Fruit fly (Drosophila melanogaster) whole organism, embryonic: ENCODE measurements around the gene Rpn9.
A peak's percentile ranks its signal among the peaks of the same experiment; 100 is the strongest.

Experiments
- Asciz ChIP-seq: fragments of 200-800 bp; sonication (Bioruptor generic); optimal IDR thresholded peaks from 2 replicates; lab custom pipeline; 2017; ENCODE audit warnings: missing biosample characterization, mild to moderate bottlenecking, missing genetic modification characterization, missing genetic modification reagents
- C15 ChIP-seq: fragments of 200-800 bp; sonication (Bioruptor generic); IDR thresholded peaks from 3 replicates; pipeline ENCODE4 v1.3.6; 2022; ENCODE audit warnings: missing biosample characterization, missing genetic modification characterization
- CG10274 ChIP-seq: fragments of 200-800 bp; sonication (Bioruptor generic); optimal IDR thresholded peaks from 3 replicates; lab custom pipeline; 2017; ENCODE audit warnings: missing biosample characterization, mild to moderate bottlenecking, missing genetic modification characterization
- CG10462 ChIP-seq: fragments of 200-800 bp; sonication (Bioruptor generic); optimal IDR thresholded peaks from 2 replicates; lab custom pipeline; 2016; ENCODE audit warnings: missing biosample characterization, missing genetic modification characterization
- CG10565 ChIP-seq: fragments of 200-800 bp; sonication (Bioruptor generic); optimal IDR thresholded peaks from 3 replicates; lab custom pipeline; 2016; ENCODE audit warnings: missing biosample characterization, mild to moderate bottlenecking, missing genetic modification characterization
- CG11247 ChIP-seq: fragments of 200-800 bp; sonication (Bioruptor generic); IDR thresholded peaks from 2 replicates; pipeline ENCODE4 v1.3.6; 2022; ENCODE audit warnings: missing biosample characterization, missing genetic modification characterization
- CG11695 ChIP-seq: fragments of 200-800 bp; sonication (Bioruptor generic); IDR thresholded peaks from 3 replicates; pipeline ENCODE4 v1.3.6; 2022; ENCODE audit warnings: missing biosample characterization, missing genetic modification characterization
- CG13424 ChIP-seq: fragments of 200-800 bp; sonication (Bioruptor generic); optimal IDR thresholded peaks from 2 replicates; lab custom pipeline; 2019; ENCODE audit warnings: missing biosample characterization, mild to moderate bottlenecking, missing genetic modification characterization, moderate library complexity
- CG1529 ChIP-seq: fragments of 200-800 bp; sonication (Bioruptor generic); optimal IDR thresholded peaks from 3 replicates; lab custom pipeline; 2018; ENCODE audit warnings: missing biosample characterization, missing genetic modification characterization
- CG17359 ChIP-seq: fragments of 200-800 bp; sonication (Bioruptor generic); optimal IDR thresholded peaks from 3 replicates; lab custom pipeline; 2018; ENCODE audit warnings: missing biosample characterization, mild to moderate bottlenecking, missing genetic modification characterization, moderate library complexity
- CG17612 ChIP-seq: fragments of 200-800 bp; sonication (Bioruptor generic); IDR thresholded peaks from 2 replicates; pipeline ENCODE4 v1.3.6; 2022; ENCODE audit warnings: missing biosample characterization, missing genetic modification characterization
- CG2116 ChIP-seq: fragments of 200-800 bp; sonication (Bioruptor generic); optimal IDR thresholded peaks from 3 replicates; lab custom pipeline; 2018; ENCODE audit warnings: missing biosample characterization, mild to moderate bottlenecking, missing genetic modification characterization
- CG32532 ChIP-seq: fragments of 200-800 bp; sonication (Bioruptor generic); IDR thresholded peaks from 2 replicates; pipeline ENCODE4 v1.3.6; 2022; ENCODE audit warnings: missing biosample characterization, missing genetic modification characterization
- CG3847 ChIP-seq: fragments of 200-800 bp; sonication (Bioruptor generic); IDR thresholded peaks from 2 replicates; pipeline ENCODE4 v1.3.6; 2022; ENCODE audit warnings: missing biosample characterization, missing genetic modification characterization
- CG4424 ChIP-seq: fragments of 200-800 bp; sonication (Bioruptor generic); optimal IDR thresholded peaks from 3 replicates; lab custom pipeline; 2016; ENCODE audit warnings: missing biosample characterization, missing genetic modification characterization
- CG4730 ChIP-seq: fragments of 200-800 bp; sonication (Bioruptor generic); IDR thresholded peaks from 2 replicates; pipeline ENCODE4 v1.3.6; 2022; ENCODE audit warnings: missing biosample characterization, missing genetic modification characterization
- CG7556 ChIP-seq: fragments of 200-800 bp; sonication (Bioruptor generic); optimal IDR thresholded peaks from 2 replicates; lab custom pipeline; 2017; ENCODE audit warnings: missing biosample characterization, mild to moderate bottlenecking, missing genetic modification characterization
- CG8290 ChIP-seq, 3 experiments: fragments of 200-800 bp; sonication (Bioruptor generic); optimal IDR thresholded peaks; 2 replicates each; lab custom pipeline; 2016 to 2019; ENCODE audit warnings: missing biosample characterization in 3 of 3, missing genetic modification characterization in 3 of 3, mild to moderate bottlenecking in 2 of 3, moderate library complexity in 1 of 3
- CG8944 ChIP-seq: fragments of 200-800 bp; sonication (Bioruptor generic); optimal IDR thresholded peaks from 3 replicates; lab custom pipeline; 2016; ENCODE audit warnings: missing biosample characterization, missing genetic modification characterization
- CG9817 ChIP-seq: fragments of 200-800 bp; sonication (Bioruptor generic); optimal IDR thresholded peaks from 2 replicates; lab custom pipeline; 2018; ENCODE audit warnings: missing biosample characterization, mild to moderate bottlenecking, missing genetic modification characterization, moderate library complexity
- Dfd ChIP-seq, 2 experiments: fragments of >200 bp; optimal IDR thresholded peaks; 2 replicates each; lab custom pipeline; 2017; ENCODE audit warnings: missing biosample characterization in 2 of 2, missing genetic modification characterization in 2 of 2
- Doc3 ChIP-seq: fragments of 200-800 bp; sonication (Bioruptor generic); IDR thresholded peaks from 3 replicates; pipeline ENCODE4 v1.3.6; 2022; ENCODE audit warnings: missing biosample characterization, missing genetic modification characterization; ENCODE audit not compliant: partially characterized antibody
- Ets97D ChIP-seq: fragments of 200-800 bp; sonication (Bioruptor generic); optimal IDR thresholded peaks from 3 replicates; lab custom pipeline; 2016; ENCODE audit warnings: missing biosample characterization, missing genetic modification characterization
- Hand ChIP-seq: fragments of 200-800 bp; sonication (Bioruptor generic); optimal IDR thresholded peaks from 2 replicates; lab custom pipeline; 2017; ENCODE audit warnings: mild to moderate bottlenecking, missing biosample characterization, missing genetic modification reagents, missing genetic modification characterization
- Mad ChIP-seq: fragments of 200-800 bp; sonication (Bioruptor generic); optimal IDR thresholded peaks from 2 replicates; lab custom pipeline; 2016; ENCODE audit warnings: missing biosample characterization, missing genetic modification characterization
- Rx ChIP-seq: fragments of 200-800 bp; sonication (Bioruptor generic); IDR thresholded peaks from 2 replicates; pipeline ENCODE4 v1.3.6; 2022; ENCODE audit warnings: missing biosample characterization, missing genetic modification characterization
- Scr ChIP-seq: fragments of 200-800 bp; sonication (Bioruptor generic); IDR thresholded peaks from 2 replicates; pipeline ENCODE4 v1.3.6; 2022; ENCODE audit warnings: missing biosample characterization, missing genetic modification characterization; ENCODE audit not compliant: partially characterized antibody
- Sox102F ChIP-seq: fragments of 200-800 bp; sonication (Bioruptor generic); optimal IDR thresholded peaks from 2 replicates; lab custom pipeline; 2018; ENCODE audit warnings: missing biosample characterization, mild to moderate bottlenecking, missing genetic modification characterization, moderate library complexity
- Stat92E ChIP-seq, 3 experiments: fragments of >200 bp in 2 of 3; fragments of 200-800 bp in 1 of 3; sonication (Bioruptor generic) in 1 of 3; optimal IDR thresholded peaks; 2 replicates each; lab custom pipeline; 2017 to 2019; ENCODE audit warnings: missing biosample characterization in 3 of 3, missing genetic modification characterization in 3 of 3, mild to moderate bottlenecking in 1 of 3, moderate library complexity in 1 of 3
- Usf ChIP-seq: fragments of 200-800 bp; sonication (Bioruptor generic); optimal IDR thresholded peaks from 2 replicates; lab custom pipeline; 2017; ENCODE audit warnings: missing genotype, missing biosample characterization, missing genetic modification characterization
- bigmax ChIP-seq: fragments of 200-800 bp; sonication (Bioruptor generic); optimal IDR thresholded peaks from 2 replicates; lab custom pipeline; 2018; ENCODE audit warnings: missing biosample characterization, mild to moderate bottlenecking, missing genetic modification characterization
- btn ChIP-seq: fragments of 200-800 bp; sonication (Bioruptor generic); optimal IDR thresholded peaks from 2 replicates; lab custom pipeline; 2016; ENCODE audit warnings: missing biosample characterization, missing genetic modification characterization
- cato ChIP-seq: fragments of 200-800 bp; sonication (Bioruptor generic); optimal IDR thresholded peaks from 2 replicates; lab custom pipeline; 2016; ENCODE audit warnings: missing biosample characterization, missing genetic modification characterization, borderline replicate concordance
- caup ChIP-seq: fragments of 200-800 bp; sonication (Bioruptor generic); optimal IDR thresholded peaks from 3 replicates; lab custom pipeline; 2017; ENCODE audit warnings: missing biosample characterization, mild to moderate bottlenecking, missing genetic modification characterization, moderate library complexity; ENCODE audit not compliant: severe bottlenecking
- danr ChIP-seq: fragments of 200-800 bp; sonication (Bioruptor generic); IDR thresholded peaks from 2 replicates; pipeline ENCODE4 v1.3.6; 2022; ENCODE audit warnings: missing biosample characterization, missing genetic modification characterization
- dmrt11E ChIP-seq: fragments of 200-800 bp; sonication (Bioruptor generic); optimal IDR thresholded peaks from 3 replicates; lab custom pipeline; 2018; ENCODE audit warnings: missing biosample characterization, mild to moderate bottlenecking, missing genetic modification characterization, moderate library complexity
- gce ChIP-seq: fragments of 200-800 bp; sonication (Bioruptor generic); IDR thresholded peaks from 3 replicates; pipeline ENCODE4 v1.3.6; 2022; ENCODE audit warnings: missing biosample characterization, missing genetic modification characterization
- hbn ChIP-seq: fragments of 200-800 bp; sonication (Bioruptor generic); IDR thresholded peaks from 2 replicates; pipeline ENCODE4 v1.3.6; 2022; ENCODE audit warnings: missing biosample characterization, missing genetic modification characterization; ENCODE audit not compliant: partially characterized antibody
- jing ChIP-seq: fragments of 200-800 bp; sonication (Bioruptor generic); optimal IDR thresholded peaks from 2 replicates; lab custom pipeline; 2018; ENCODE audit warnings: missing biosample characterization, mild to moderate bottlenecking, missing genetic modification characterization
- lov ChIP-seq, 2 experiments: fragments of 200-800 bp in 1 of 2; fragments of >200 bp in 1 of 2; sonication (Bioruptor generic) in 1 of 2; IDR thresholded peaks in 1 of 2; optimal IDR thresholded peaks in 1 of 2; 2 replicates in 1 of 2; 3 replicates in 1 of 2; pipeline versions ENCODE4 v1.3.6 to Lab custom; 2017 to 2022; ENCODE audit warnings: missing biosample characterization in 1 of 2, missing genetic modification characterization in 1 of 2
- nerfin-2 ChIP-seq: fragments of 200-800 bp; sonication (Bioruptor generic); IDR thresholded peaks from 2 replicates; pipeline ENCODE4 v1.3.6; 2022; ENCODE audit warnings: missing biosample characterization, missing genetic modification characterization; ENCODE audit not compliant: partially characterized antibody
- pros ChIP-seq: fragments of 200-800 bp; sonication (Bioruptor generic); optimal IDR thresholded peaks from 3 replicates; lab custom pipeline; 2019; ENCODE audit warnings: missing biosample characterization, mild to moderate bottlenecking, missing genetic modification characterization, moderate library complexity
- pzg ChIP-seq: fragments of 200-800 bp; sonication (Bioruptor generic); optimal IDR thresholded peaks from 3 replicates; lab custom pipeline; 2018; ENCODE audit warnings: missing biosample characterization, mild to moderate bottlenecking, missing genetic modification characterization, moderate library complexity
- run ChIP-seq: fragments of 200-800 bp; sonication (Bioruptor generic); optimal IDR thresholded peaks from 3 replicates; lab custom pipeline; 2018; ENCODE audit warnings: missing biosample characterization, mild to moderate bottlenecking, missing genetic modification characterization
- scrt ChIP-seq: fragments of 200-800 bp; sonication (Bioruptor generic); optimal IDR thresholded peaks from 2 replicates; lab custom pipeline; 2018; ENCODE audit warnings: missing biosample characterization, mild to moderate bottlenecking, missing genetic modification characterization, moderate library complexity
- shn ChIP-seq: fragments of 200-800 bp; sonication (Bioruptor generic); optimal IDR thresholded peaks from 3 replicates; lab custom pipeline; 2016; ENCODE audit warnings: missing biosample characterization, missing genetic modification characterization
- sim ChIP-seq: fragments of 200-800 bp; sonication (Bioruptor generic); IDR thresholded peaks from 2 replicates; pipeline ENCODE4 v1.3.6; 2022; ENCODE audit warnings: missing biosample characterization, missing genetic modification characterization
- zfh2 ChIP-seq: fragments of 200-800 bp; sonication (Bioruptor generic); optimal IDR thresholded peaks from 2 replicates; lab custom pipeline; 2016; ENCODE audit warnings: missing biosample characterization, missing genetic modification characterization

Gene Rpn9

dm6 chr3R:23781466-23781935 is 48.2 kb upstream of the Rpn9 start, which contains the start of the genes Nup98-96 and mbc (continued):
- TF ChIP-seq CG11247 (peak; percentile 79), pros (GFP tag; lab: Kevin White, UChicago) (no peak), run (peak; percentile 6), CG32532 (GFP tag; lab: Robert Waterston, UW) (peak; percentile 85), caup (peak; percentile 57), CG10565 (GFP tag; lab: Kevin White, UChicago) (peak; percentile 6), CG8944 (peak; percentile 93), CG9817 (tag; lab: Kevin White, UChicago) (peak; percentile 90), hbn (GFP tag; lab: Robert Waterston, UW) (no peak), pzg (peak; percentile 94), danr (peak; percentile 73; the same call in 1 of the 2 replicates), Usf (GFP tag; lab: Kevin White, UChicago) (peak; percentile 82), dmrt11E (tag; lab: Kevin White, UChicago) (peak; percentile 83), jing (GFP tag; lab: Kevin White, UChicago) (peak; percentile 71), btn (GFP tag; lab: Kevin White, UChicago) (peak; percentile 58), sim (GFP tag; lab: Robert Waterston, UW) (no peak; the same call in 1 of the 2 replicates), Sox102F (GFP tag; lab: Kevin White, UChicago) (peak; percentile 83), CG17359 (tag; lab: Kevin White, UChicago) (peak; percentile 73), Hand (GFP tag; lab: Kevin White, UChicago) (peak; percentile 19), CG7556 (peak; percentile 61), lov (optimal IDR thresholded peaks at IDR 0.05; lab: Kevin White, UChicago) (no peak), lov (GFP tag; IDR thresholded peaks at IDR 0.05; lab: Robert Waterston, UW) (0 out of 3 replicates have a peak, but pooled peaks have one; percentile 66), zfh2 (GFP tag; lab: Kevin White, UChicago) (peak; percentile 94), gce (GFP tag; lab: Robert Waterston, UW) (peak; percentile 48; the same call in 1 of the 3 replicates), CG2116 (GFP tag; lab: Kevin White, UChicago) (peak; percentile 63), Dfd (GFP tag; optimal IDR thresholded peaks at IDR 0.05; lab: Kevin White, UChicago) (peak in 1 of 2 experiments; percentile 76), cato (GFP tag; lab: Kevin White, UChicago) (peak; percentile 69), Doc3 (GFP tag; lab: Robert Waterston, UW) (no peak), CG10274 (peak; percentile 2), Mad (GFP tag; lab: Kevin White, UChicago) (peak; percentile 86), nerfin-2 (GFP tag; lab: Robert Waterston, UW) (peak; percentile 43; the same call in 1 of the 2 replicates), CG4424 (peak; percentile 86), Asciz (peak; percentile 44), CG10462 (peak; percentile 80), scrt (GFP tag; lab: Kevin White, UChicago) (peak; percentile 64), CG4730 (GFP tag; lab: Robert Waterston, UW) (peak; percentile 81), CG11695 (GFP tag; lab: Robert Waterston, UW) (peak; percentile 75), Scr (GFP tag; lab: Robert Waterston, UW) (peak; percentile 42), CG1529 (GFP tag; lab: Kevin White, UChicago) (peak; percentile 64), C15 (GFP tag; lab: Robert Waterston, UW) (peak; percentile 62; the same call in 1 of the 3 replicates), CG17612 (GFP tag; lab: Robert Waterston, UW) (no peak), CG13424 (tag; lab: Kevin White, UChicago) (peak; percentile 88), shn (peak; percentile 94), bigmax (GFP tag; lab: Kevin White, UChicago) (no peak), Stat92E (GFP tag; optimal IDR thresholded peaks at IDR 0.05; lab: Kevin White, UChicago) (peak in 1 of 3 experiments; percentile 70), CG8290 (GFP tag; optimal IDR thresholded peaks at IDR 0.05; lab: Kevin White, UChicago) (peak; percentile 90), CG8290 (tag; optimal IDR thresholded peaks at IDR 0.05; lab: Kevin White, UChicago) (peak; percentile 71 to 73), Rx (GFP tag; lab: Robert Waterston, UW) (peak; percentile 72), CG3847 (peak; percentile 91), Ets97D (GFP tag; lab: Kevin White, UChicago) (peak; percentile 89)
